Fruit fly (Drosophila melanogaster) whole organism, embryonic: ENCODE data around the gene mmd.

ENCODE experiments used
- Aef1 ChIP-seq: fragments of 200-800 bp; sonication (Bioruptor generic); IDR thresholded peaks from 3 replicates; pipeline ENCODE4 v1.3.6; 2022; ENCODE audit warnings: missing biosample characterization, missing genetic modification characterization
- CG1024 ChIP-seq: fragments of 200-800 bp; sonication (Bioruptor generic); IDR thresholded peaks from 2 replicates; pipeline ENCODE4 v1.3.6; 2022; ENCODE audit warnings: missing biosample characterization, missing genetic modification characterization
- CG11504 ChIP-seq: fragments of 200-800 bp; sonication (Bioruptor generic); optimal IDR thresholded peaks from 3 replicates; lab custom pipeline; 2019; ENCODE audit warnings: missing biosample characterization, mild to moderate bottlenecking, missing genetic modification characterization, moderate library complexity
- CG12071 ChIP-seq: fragments of 200-800 bp; sonication (Bioruptor generic); optimal IDR thresholded peaks from 3 replicates; lab custom pipeline; 2018; ENCODE audit warnings: missing biosample characterization, mild to moderate bottlenecking, missing genetic modification characterization
- CG12659 ChIP-seq: fragments of 200-800 bp; sonication (Bioruptor generic); optimal IDR thresholded peaks from 3 replicates; lab custom pipeline; 2017; ENCODE audit warnings: mild to moderate bottlenecking, missing biosample characterization, missing genetic modification reagents, missing genetic modification characterization
- CG13894 ChIP-seq: fragments of 200-800 bp; sonication (Bioruptor generic); optimal IDR thresholded peaks from 3 replicates; lab custom pipeline; 2018; ENCODE audit warnings: missing biosample characterization, mild to moderate bottlenecking, missing genetic modification characterization, moderate library complexity
- CG14441 ChIP-seq: fragments of 200-800 bp; sonication (Bioruptor generic); IDR thresholded peaks from 2 replicates; pipeline ENCODE4 v1.3.6; 2022; ENCODE audit warnings: missing biosample characterization, missing genetic modification characterization
- CG14667 ChIP-seq: fragments of 200-800 bp; sonication (Bioruptor generic); IDR thresholded peaks from 2 replicates; pipeline ENCODE4 v1.3.6; 2022; ENCODE audit warnings: missing biosample characterization, missing genetic modification characterization
- CG15269 ChIP-seq: fragments of 200-800 bp; sonication (Bioruptor generic); optimal IDR thresholded peaks from 2 replicates; lab custom pipeline; 2018; ENCODE audit warnings: missing biosample characterization, mild to moderate bottlenecking, missing genetic modification characterization, moderate library complexity
- CG1647 ChIP-seq: fragments of 200-800 bp; sonication (Bioruptor generic); optimal IDR thresholded peaks from 3 replicates; lab custom pipeline; 2016; ENCODE audit warnings: missing biosample characterization, missing genetic modification characterization
- CG17912 ChIP-seq: fragments of 200-800 bp; sonication (Bioruptor generic); optimal IDR thresholded peaks from 2 replicates; lab custom pipeline; 2018; ENCODE audit warnings: missing biosample characterization, mild to moderate bottlenecking, missing genetic modification characterization
- CG4328 ChIP-seq: fragments of 200-800 bp; sonication (Bioruptor generic); optimal IDR thresholded peaks from 3 replicates; lab custom pipeline; 2017; ENCODE audit warnings: missing biosample characterization, missing genetic modification reagents, missing genetic modification characterization
- CG4854 ChIP-seq: fragments of 200-800 bp; sonication (Bioruptor generic); optimal IDR thresholded peaks from 2 replicates; lab custom pipeline; 2016; ENCODE audit warnings: missing biosample characterization, missing genetic modification characterization, inconsistent platforms
- CG6654 ChIP-seq: fragments of 200-800 bp; sonication (Bioruptor generic); optimal IDR thresholded peaks from 2 replicates; lab custom pipeline; 2017; ENCODE audit warnings: missing biosample characterization, mild to moderate bottlenecking, missing genetic modification characterization
- CG7372 ChIP-seq: fragments of 200-800 bp; sonication (Bioruptor generic); IDR thresholded peaks from 2 replicates; pipeline ENCODE4 v1.3.6; 2022; ENCODE audit warnings: missing biosample characterization, missing genetic modification characterization
- Doc3 ChIP-seq: fragments of 200-800 bp; sonication (Bioruptor generic); IDR thresholded peaks from 3 replicates; pipeline ENCODE4 v1.3.6; 2022; ENCODE audit warnings: missing biosample characterization, missing genetic modification characterization; ENCODE audit not compliant: partially characterized antibody
- Drgx ChIP-seq: fragments of 200-800 bp; sonication (Bioruptor generic); IDR thresholded peaks from 2 replicates; pipeline ENCODE4 v1.3.6; 2022; ENCODE audit warnings: missing biosample characterization, missing genetic modification characterization
- Ets97D ChIP-seq: fragments of 200-800 bp; sonication (Bioruptor generic); optimal IDR thresholded peaks from 3 replicates; lab custom pipeline; 2016; ENCODE audit warnings: missing biosample characterization, missing genetic modification characterization
- Gug ChIP-seq: fragments of 200-800 bp; sonication (Bioruptor generic); IDR thresholded peaks from 4 replicates; pipeline ENCODE4 v1.3.6; 2022; ENCODE audit warnings: missing biosample characterization, missing genetic modification characterization
- HLH4C ChIP-seq: fragments of 200-800 bp; sonication (Bioruptor generic); IDR thresholded peaks from 3 replicates; pipeline ENCODE4 v1.3.6; 2022; ENCODE audit warnings: missing biosample characterization, missing genetic modification characterization; ENCODE audit not compliant: partially characterized antibody
- HLHmδ ChIP-seq: fragments of 200-800 bp; sonication (Bioruptor generic); optimal IDR thresholded peaks from 2 replicates; lab custom pipeline; 2018; ENCODE audit warnings: missing biosample characterization, mild to moderate bottlenecking, missing genetic modification characterization, moderate library complexity
- Mrtf ChIP-seq: fragments of 200-800 bp; sonication (Bioruptor generic); IDR thresholded peaks from 3 replicates; pipeline ENCODE4 v1.3.6; 2022; ENCODE audit warnings: missing biosample characterization, missing genetic modification characterization
- Nf-YC ChIP-seq: fragments of 200-800 bp; optimal IDR thresholded peaks from 3 replicates; lab custom pipeline; 2019; ENCODE audit warnings: missing biosample characterization, mild to moderate bottlenecking, missing genetic modification characterization, moderate library complexity
- Oaz ChIP-seq: fragments of 200-800 bp; sonication (Bioruptor generic); IDR thresholded peaks from 2 replicates; pipeline ENCODE4 v1.3.6; 2022; ENCODE audit warnings: missing biosample characterization, missing genetic modification characterization
- Poxn ChIP-seq: fragments of 200-800 bp; sonication (Bioruptor generic); IDR thresholded peaks from 2 replicates; pipeline ENCODE4 v1.3.6; 2022; ENCODE audit warnings: missing biosample characterization, missing genetic modification characterization
- Rfx ChIP-seq: fragments of 200-800 bp; sonication (Bioruptor generic); IDR thresholded peaks from 2 replicates; pipeline ENCODE4 v1.3.6; 2022; ENCODE audit warnings: missing biosample characterization, missing genetic modification characterization
- Side ChIP-seq: fragments of 200-800 bp; sonication (Bioruptor generic); optimal IDR thresholded peaks from 2 replicates; lab custom pipeline; 2016; ENCODE audit warnings: missing biosample characterization, missing genetic modification characterization
- Spps ChIP-seq: fragments of 200-800 bp; sonication (Bioruptor generic); optimal IDR thresholded peaks from 2 replicates; lab custom pipeline; 2018; ENCODE audit warnings: missing biosample characterization, mild to moderate bottlenecking, missing genetic modification characterization
- amos ChIP-seq: fragments of 200-800 bp; sonication (Bioruptor generic); IDR thresholded peaks from 2 replicates; pipeline ENCODE4 v1.3.6; 2022; ENCODE audit warnings: missing biosample characterization, missing genetic modification characterization; ENCODE audit not compliant: partially characterized antibody
- bsh ChIP-seq, 2 experiments: fragments of 200-800 bp; sonication (Bioruptor generic); optimal IDR thresholded peaks; 2 replicates each; lab custom pipeline; 2017 to 2018; ENCODE audit warnings: mild to moderate bottlenecking in 2 of 2, missing biosample characterization in 2 of 2, missing genetic modification characterization in 2 of 2, moderate library complexity in 1 of 2
- cas ChIP-seq: fragments of 200-800 bp; sonication (Bioruptor generic); IDR thresholded peaks from 2 replicates; pipeline ENCODE4 v1.3.6; 2022; ENCODE audit warnings: missing biosample characterization, missing genetic modification characterization
- cg ChIP-seq: fragments of 200-800 bp; sonication (Bioruptor generic); optimal IDR thresholded peaks from 3 replicates; lab custom pipeline; 2019; ENCODE audit warnings: missing biosample characterization, mild to moderate bottlenecking, missing genetic modification characterization, moderate library complexity
- eyg ChIP-seq: fragments of 200-800 bp; sonication (Bioruptor generic); optimal IDR thresholded peaks from 3 replicates; lab custom pipeline; 2016; ENCODE audit warnings: missing biosample characterization, missing genetic modification characterization
- fd102C ChIP-seq: fragments of 200-800 bp; sonication (Bioruptor generic); optimal IDR thresholded peaks from 2 replicates; lab custom pipeline; 2018; ENCODE audit warnings: missing biosample characterization, mild to moderate bottlenecking, missing genetic modification characterization, moderate library complexity
- grau ChIP-seq: fragments of 200-800 bp; optimal IDR thresholded peaks from 3 replicates; lab custom pipeline; 2019; ENCODE audit warnings: missing biosample characterization, mild to moderate bottlenecking, missing genetic modification characterization, moderate library complexity
- her ChIP-seq: fragments of 200-800 bp; sonication (Bioruptor generic); optimal IDR thresholded peaks from 2 replicates; lab custom pipeline; 2016; ENCODE audit warnings: missing biosample characterization, missing genetic modification characterization
- lola ChIP-seq, 3 experiments: fragments of >200 bp in 2 of 3; fragments of 200-800 bp in 1 of 3; sonication (Bioruptor generic) in 1 of 3; optimal IDR thresholded peaks; 2 replicates each; lab custom pipeline; 2017 to 2019; ENCODE audit warnings: missing biosample characterization in 3 of 3, missing genetic modification characterization in 3 of 3, mild to moderate bottlenecking in 1 of 3, moderate library complexity in 1 of 3
- lov ChIP-seq, 2 experiments: fragments of 200-800 bp in 1 of 2; fragments of >200 bp in 1 of 2; sonication (Bioruptor generic) in 1 of 2; IDR thresholded peaks in 1 of 2; optimal IDR thresholded peaks in 1 of 2; 2 replicates in 1 of 2; 3 replicates in 1 of 2; pipeline versions ENCODE4 v1.3.6 to Lab custom; 2017 to 2022; ENCODE audit warnings: missing biosample characterization in 1 of 2, missing genetic modification characterization in 1 of 2
- onecut ChIP-seq: fragments of 200-800 bp; sonication (Bioruptor generic); IDR thresholded peaks from 2 replicates; pipeline ENCODE4 v1.3.6; 2022; ENCODE audit warnings: missing biosample characterization, missing genetic modification characterization
- otp ChIP-seq: fragments of 200-800 bp; sonication (Bioruptor generic); IDR thresholded peaks from 3 replicates; pipeline ENCODE4, ENCODE4 v1.3.6; 2022; ENCODE audit warnings: missing biosample characterization, missing genetic modification characterization
- p53 ChIP-seq: fragments of 200-800 bp; sonication (Bioruptor generic); optimal IDR thresholded peaks from 2 replicates; lab custom pipeline; 2016; ENCODE audit warnings: missing biosample characterization, missing genetic modification characterization
- pan ChIP-seq, 4 experiments: fragments of >200 bp in 3 of 4; fragments of 200-800 bp in 1 of 4; sonication (Bioruptor generic) in 1 of 4; optimal IDR thresholded peaks in 3 of 4; IDR thresholded peaks in 1 of 4; 2 replicates each; pipeline versions ENCODE4 v1.3.6 to Lab custom; 2017 to 2022; ENCODE audit warnings: missing biosample characterization in 2 of 4, missing genetic modification characterization in 2 of 4, mixed read lengths in 1 of 4
- pros ChIP-seq: fragments of 200-800 bp; sonication (Bioruptor generic); optimal IDR thresholded peaks from 3 replicates; lab custom pipeline; 2019; ENCODE audit warnings: missing biosample characterization, mild to moderate bottlenecking, missing genetic modification characterization, moderate library complexity
- psq ChIP-seq: fragments of 200-800 bp; sonication (Bioruptor generic); optimal IDR thresholded peaks from 2 replicates; lab custom pipeline; 2017; ENCODE audit warnings: missing biosample characterization, missing genetic modification characterization
- schlank ChIP-seq: fragments of 200-800 bp; sonication (Bioruptor generic); optimal IDR thresholded peaks from 2 replicates; lab custom pipeline; 2018; ENCODE audit warnings: missing biosample characterization, mild to moderate bottlenecking, missing genetic modification characterization
- stwl ChIP-seq: fragments of 200-800 bp; sonication (Bioruptor generic); optimal IDR thresholded peaks from 3 replicates; lab custom pipeline; 2018; ENCODE audit warnings: missing biosample characterization, mild to moderate bottlenecking, missing genetic modification characterization, moderate library complexity
- usp ChIP-seq: fragments of >200 bp; optimal IDR thresholded peaks from 2 replicates; lab custom pipeline; 2017; ENCODE audit warnings: missing biosample characterization, missing genetic modification characterization
- vvl ChIP-seq: fragments of 200-800 bp; sonication (Bioruptor generic); IDR thresholded peaks from 2 replicates; pipeline ENCODE4 v1.3.6; 2022; ENCODE audit warnings: missing biosample characterization, missing genetic modification characterization
- yki ChIP-seq: fragments of >200 bp; optimal IDR thresholded peaks from 3 replicates; lab custom pipeline; 2018

The mmd gene

dm6 chrX:15909564-15910284 lies 63.2 kb downstream of the mmd start, which contains the start of gene CycD:
Gene CycD, minus strand, starts transcription at chrX:15909676.
- TF ChIP-seq pros (no peak), Ets97D (GFP tag; lab: Kevin White, UChicago) (peak; percentile 61), Drgx (GFP tag; lab: Robert Waterston, UW) (no peak), CG13894 (tag; lab: Kevin White, UChicago) (no peak), CG14667 (GFP tag; lab: Robert Waterston, UW) (no peak), CG6654 (no peak), CG1024 (GFP tag; lab: Robert Waterston, UW) (peak; percentile 75), CG4854 (no peak), CG4328 (GFP tag; lab: Kevin White, UChicago) (no peak), Gug (GFP tag; lab: Robert Waterston, UW) (no peak; the same call in 1 of the 4 replicates), vvl (no peak), p53 (GFP tag; lab: Kevin White, UChicago) (no peak), Oaz (GFP tag; lab: Robert Waterston, UW) (0 out of 2 replicates have a peak, but pooled peaks have one; percentile 28), CG15269 (tag; lab: Kevin White, UChicago) (no peak), her (GFP tag; lab: Kevin White, UChicago) (no peak), bsh (GFP tag; optimal IDR thresholded peaks at IDR 0.05; lab: Kevin White, UChicago) (no peak), Mrtf (GFP tag; lab: Robert Waterston, UW) (no peak), CG17912 (GFP tag; lab: Kevin White, UChicago) (no peak), Side (GFP tag; lab: Kevin White, UChicago) (no peak), Rfx (GFP tag; lab: Robert Waterston, UW) (no peak; the same call in 1 of the 2 replicates), fd102C (GFP tag; lab: Kevin White, UChicago) (no peak), HLH4C (GFP tag; lab: Robert Waterston, UW) (peak; percentile 48), schlank (tag; lab: Kevin White, UChicago) (no peak), Spps (tag; lab: Kevin White, UChicago) (no peak), HLHmδ (GFP tag; lab: Kevin White, UChicago) (no peak), grau (tag; lab: Kevin White, UChicago) (no peak), CG12071 (GFP tag; lab: Kevin White, UChicago) (no peak), lola (GFP tag; optimal IDR thresholded peaks at IDR 0.05; lab: Kevin White, UChicago) (peak in 2 of 3 experiments; percentile 35 to 54), eyg (GFP tag; lab: Kevin White, UChicago) (no peak), CG1647 (no peak), CG11504 (no peak), Nf-YC (no peak), psq (GFP tag; lab: Kevin White, UChicago) (no peak), Poxn (GFP tag; lab: Robert Waterston, UW) (no peak), cg (GFP tag; lab: Kevin White, UChicago) (no peak), CG12659 (GFP tag; lab: Kevin White, UChicago) (peak; percentile 48), otp (GFP tag; lab: Robert Waterston, UW) (no peak), cas (GFP tag; lab: Robert Waterston, UW) (no peak), Aef1 (GFP tag; lab: Robert Waterston, UW) (no peak; the same call in 2 of the 3 replicates), stwl (tag; lab: Kevin White, UChicago) (peak; percentile 93), Doc3 (GFP tag; lab: Robert Waterston, UW) (no peak), amos (GFP tag; lab: Robert Waterston, UW) (peak; percentile 62), lov (optimal IDR thresholded peaks at IDR 0.05; lab: Kevin White, UChicago) (no peak), lov (GFP tag; IDR thresholded peaks at IDR 0.05; lab: Robert Waterston, UW) (no peak), CG7372 (GFP tag; lab: Robert Waterston, UW) (no peak), pan (optimal IDR thresholded peaks at IDR 0.05; lab: Kevin White, UChicago) (no peak), pan (GFP tag; optimal IDR thresholded peaks at IDR 0.05 in 1 of 2, IDR thresholded peaks at IDR 0.05 in 1 of 2) (no peak), yki (lab: Kevin White, UChicago) (no peak), onecut (peak; percentile 65), usp (GFP tag; lab: Kevin White, UChicago) (no peak), CG14441 (GFP tag; lab: Robert Waterston, UW) (peak; percentile 59; the same call in 1 of the 2 replicates)
